Worm (Caenorhabditis elegans) whole organism, L2 larva: Measurements from ENCODE around the gene ZK1307.2.

Source experiments
- C34F6.9 ChIP-seq: fragments of 150-350 bp; optimal IDR thresholded peaks from 2 replicates; lab custom pipeline; 2014; ENCODE audit warnings: missing biosample characterization, missing genetic modification characterization
- F13H6.1 ChIP-seq: sonication (generic microtip); optimal IDR thresholded peaks from 2 replicates; lab custom pipeline; 2016; ENCODE audit warnings: missing genetic modification characterization, missing compliant biosample characterization
- R02D3.7 ChIP-seq: fragments of 150-350 bp; optimal IDR thresholded peaks from 2 replicates; lab custom pipeline; 2014; ENCODE audit warnings: missing biosample characterization, missing genetic modification characterization
- ZK546.5 ChIP-seq: sonication (generic microtip); optimal IDR thresholded peaks from 2 replicates; lab custom pipeline; 2017; ENCODE audit warnings: missing biosample characterization, missing genetic modification characterization
- alr-1 ChIP-seq: fragments of 150-350 bp; optimal IDR thresholded peaks from 2 replicates; lab custom pipeline; 2014; ENCODE audit warnings: missing biosample characterization, missing genetic modification characterization
- aly-2 ChIP-seq: fragments of 150-350 bp; optimal IDR thresholded peaks from 2 replicates; lab custom pipeline; 2014; ENCODE audit warnings: missing biosample characterization, missing genetic modification characterization
- ama-1 ChIP-seq: fragments of 150-350 bp; optimal IDR thresholded peaks from 2 replicates; lab custom pipeline; 2018; ENCODE audit warnings: inconsistent platforms
- blmp-1 ChIP-seq: sonication (generic microtip); optimal IDR thresholded peaks from 2 replicates; lab custom pipeline; 2017; ENCODE audit warnings: missing genetic modification characterization, mild to moderate bottlenecking, missing compliant biosample characterization, antibody characterized with exemption, moderate library complexity; ENCODE audit not compliant: insufficient read depth
- ceh-82 ChIP-seq: fragments of 150-350 bp; optimal IDR thresholded peaks from 2 replicates; lab custom pipeline; 2014; ENCODE audit warnings: missing biosample characterization, missing genetic modification characterization
- crh-2 ChIP-seq: sonication (generic microtip); optimal IDR thresholded peaks from 2 replicates; lab custom pipeline; 2017; ENCODE audit warnings: missing biosample characterization, missing genetic modification characterization
- egl-27 ChIP-seq: sonication (generic microtip); optimal IDR thresholded peaks from 3 replicates; lab custom pipeline; 2017; ENCODE audit warnings: missing biosample characterization, missing genetic modification reagents, missing genetic modification characterization
- elt-3 ChIP-seq: sonication (generic microtip); optimal IDR thresholded peaks from 2 replicates; lab custom pipeline; 2017; ENCODE audit warnings: missing biosample characterization, missing genetic modification characterization
- fos-1 ChIP-seq: fragments of 150-350 bp; optimal IDR thresholded peaks from 2 replicates; lab custom pipeline; 2014; ENCODE audit warnings: missing biosample characterization, missing genetic modification characterization
- lin-13 ChIP-seq: fragments of 150-350 bp; optimal IDR thresholded peaks from 2 replicates; lab custom pipeline; 2014; ENCODE audit warnings: missing biosample characterization, missing genetic modification reagents, missing genetic modification characterization
- lin-39 ChIP-seq: fragments of 150-350 bp; optimal IDR thresholded peaks from 2 replicates; lab custom pipeline; 2014; ENCODE audit warnings: missing biosample characterization, missing genetic modification reagents, missing genetic modification characterization
- lsy-2 ChIP-seq, 2 experiments: fragments of 150-350 bp in 1 of 2; sonication (generic microtip) in 1 of 2; optimal IDR thresholded peaks; 2 replicates each; lab custom pipeline; 2014 to 2017; ENCODE audit warnings: missing biosample characterization in 2 of 2, missing genetic modification characterization in 2 of 2
- mbf-1 ChIP-seq: sonication (generic microtip); optimal IDR thresholded peaks from 2 replicates; lab custom pipeline; 2017; ENCODE audit warnings: missing biosample characterization, missing genetic modification characterization
- mdl-1 ChIP-seq, 2 experiments: fragments of 150-350 bp in 1 of 2; sonication (generic microtip) in 1 of 2; optimal IDR thresholded peaks; 2 replicates each; lab custom pipeline; 2017; ENCODE audit warnings: missing biosample characterization in 2 of 2, missing genetic modification characterization in 2 of 2
- nhr-10 ChIP-seq: sonication (generic microtip); optimal IDR thresholded peaks from 2 replicates; lab custom pipeline; 2017; ENCODE audit warnings: missing biosample characterization, missing genetic modification characterization
- nhr-11 ChIP-seq: fragments of 150-350 bp; optimal IDR thresholded peaks from 2 replicates; lab custom pipeline; 2014; ENCODE audit warnings: missing biosample characterization, missing genetic modification characterization
- nhr-12 ChIP-seq: fragments of 150-350 bp; optimal IDR thresholded peaks from 2 replicates; lab custom pipeline; 2014; ENCODE audit warnings: missing biosample characterization, missing genetic modification characterization
- nhr-129 ChIP-seq: fragments of 150-350 bp; optimal IDR thresholded peaks from 2 replicates; lab custom pipeline; 2014; ENCODE audit warnings: missing biosample characterization, missing genetic modification characterization
- nhr-21 ChIP-seq: fragments of 150-350 bp; optimal IDR thresholded peaks from 2 replicates; lab custom pipeline; 2014; ENCODE audit warnings: missing biosample characterization, missing genetic modification characterization
- nhr-23 ChIP-seq: fragments of 150-350 bp; optimal IDR thresholded peaks from 2 replicates; lab custom pipeline; 2014; ENCODE audit warnings: missing biosample characterization, missing genetic modification reagents, missing genetic modification characterization
- nhr-237 ChIP-seq: fragments of 150-350 bp; optimal IDR thresholded peaks from 2 replicates; lab custom pipeline; 2014; ENCODE audit warnings: missing biosample characterization, missing genetic modification characterization
- nhr-6 ChIP-seq: fragments of 150-350 bp; optimal IDR thresholded peaks from 2 replicates; lab custom pipeline; 2014; ENCODE audit warnings: missing biosample characterization, missing genetic modification characterization
- peb-1 ChIP-seq: fragments of 150-350 bp; optimal IDR thresholded peaks from 2 replicates; lab custom pipeline; 2014; ENCODE audit warnings: missing biosample characterization, missing genetic modification characterization
- skn-1 ChIP-seq: sonication (generic microtip); optimal IDR thresholded peaks from 2 replicates; lab custom pipeline; 2017; ENCODE audit warnings: missing biosample characterization, missing genetic modification characterization
- sma-9 ChIP-seq, 2 experiments: fragments of 150-350 bp in 1 of 2; sonication (generic microtip) in 1 of 2; optimal IDR thresholded peaks; 2 replicates each; lab custom pipeline; 2014 to 2016; ENCODE audit warnings: missing genetic modification characterization in 2 of 2, mild to moderate bottlenecking in 1 of 2, missing biosample characterization in 1 of 2, missing compliant biosample characterization in 1 of 2, missing genetic modification reagents in 1 of 2, moderate library complexity in 1 of 2
- unc-39 ChIP-seq: fragments of 150-350 bp; optimal IDR thresholded peaks from 2 replicates; lab custom pipeline; 2014; ENCODE audit warnings: missing biosample characterization, missing genetic modification characterization
- unc-55 ChIP-seq: fragments of 150-350 bp; sonication (generic microtip); optimal IDR thresholded peaks from 3 replicates; lab custom pipeline; 2014; ENCODE audit warnings: missing biosample characterization, missing genetic modification reagents, missing genetic modification characterization
- unc-62 ChIP-seq: fragments of 150-350 bp; optimal IDR thresholded peaks from 2 replicates; lab custom pipeline; 2014; ENCODE audit warnings: missing biosample characterization, missing genetic modification reagents, missing genetic modification characterization
- zag-1 ChIP-seq: fragments of 150-350 bp; optimal IDR thresholded peaks from 2 replicates; lab custom pipeline; 2014; ENCODE audit warnings: missing biosample characterization, missing genetic modification characterization
- ztf-1 ChIP-seq: fragments of 200-800 bp; sonication (Bioruptor generic); conservative IDR thresholded peaks from 2 replicates; pipeline ENCODE4 v1.3.6; 2022; ENCODE audit warnings: missing genetic modification characterization, missing compliant biosample characterization
- ztf-11 ChIP-seq: sonication (generic microtip); optimal IDR thresholded peaks from 2 replicates; lab custom pipeline; 2017; ENCODE audit warnings: missing biosample characterization, missing genetic modification characterization

ZK1307.2 gene

DNA sequence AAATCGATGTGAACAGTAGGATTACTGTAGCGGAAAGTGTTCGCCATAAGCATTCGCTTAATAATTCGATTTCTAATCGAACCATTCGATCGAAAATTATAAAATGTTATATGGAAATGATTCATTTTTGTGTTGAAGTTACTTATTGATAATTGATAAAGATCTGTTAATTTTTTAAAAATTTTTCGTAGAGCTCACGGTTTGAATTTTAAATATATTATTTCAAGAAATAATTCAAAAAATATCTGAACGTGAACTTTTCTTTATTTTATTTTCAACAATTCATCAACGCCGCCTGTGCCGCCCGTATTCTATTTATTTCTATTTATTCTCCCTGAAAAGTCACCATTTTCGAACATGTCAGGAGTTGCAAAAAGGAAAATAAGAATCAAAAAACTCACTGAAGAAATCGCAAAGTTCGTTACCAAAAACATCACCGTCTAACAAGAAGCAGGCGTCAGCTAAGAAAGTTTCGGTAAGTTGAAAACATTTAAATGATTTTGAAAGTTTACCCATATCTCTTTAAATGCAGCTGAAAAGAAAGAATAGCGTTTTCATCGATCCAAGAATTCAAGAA is 42.3 kb downstream of the ZK1307.2 start, which contains the start of the genes T15H9.5 and T15H9.4:
T15H9.5 (minus strand) TSS at position 101 of the 577 bp plus-strand sequence.
T15H9.4 (plus strand) TSS at position 527 of the 577 bp plus-strand sequence.
- no peak for TF ChIP-seq nhr-237
- no peak for TF ChIP-seq ztf-11
- TF ChIP-seq blmp-1 (tag; lab: Kevin White, UChicago) = no peak
- TF ChIP-seq nhr-6 (tag; lab: Kevin White, UChicago) = no peak
- no peak for TF ChIP-seq F13H6.1
- TF ChIP-seq nhr-10 (tag; lab: Kevin White, UChicago) = no peak
- no peak for TF ChIP-seq R02D3.7 (tag; lab: Kevin White, UChicago)
- TF ChIP-seq nhr-129 (tag; lab: Kevin White, UChicago) = no peak
- no peak for TF ChIP-seq lin-13 (GFP tag; lab: Kevin White, UChicago)
- no peak for TF ChIP-seq zag-1
- TF ChIP-seq, all 48 proteins: peak for 0

DNA sequence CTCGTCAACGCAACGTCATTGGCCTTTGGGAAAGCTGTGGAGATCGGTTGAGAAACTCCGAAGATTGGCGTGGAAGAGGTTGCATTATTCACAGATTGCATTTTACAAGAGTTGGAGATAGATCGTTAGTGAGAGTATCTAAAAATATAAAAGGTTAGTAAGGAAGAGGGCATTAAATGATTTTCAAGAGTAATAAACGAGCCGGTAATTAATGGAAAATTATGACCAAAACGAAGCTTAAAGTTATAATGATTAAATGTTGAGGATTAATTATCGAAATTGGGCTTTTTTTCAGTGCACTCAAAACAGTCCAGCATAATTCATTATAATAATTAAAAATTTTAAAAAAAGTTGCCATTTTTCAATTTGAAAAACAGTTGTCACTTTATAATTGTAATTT is 44.5 kb downstream of the ZK1307.2 start, which contains the start of gene pap-2:
pap-2 (minus strand) TSS at position 101 of the 400 bp plus-strand sequence.
- TF ChIP-seq ZK546.5 (tag; lab: Kevin White, UChicago) = no peak
- TF ChIP-seq mdl-1 (tag; optimal IDR thresholded peaks at IDR 0.05; lab: Kevin White, UChicago) = no peak
- TF ChIP-seq ceh-82 = no peak
- no peak for TF ChIP-seq nhr-11 (tag; lab: Kevin White, UChicago)
- TF ChIP-seq nhr-21 = no peak
- TF ChIP-seq aly-2 (tag; lab: Kevin White, UChicago) = no peak
- TF ChIP-seq unc-39 (tag; lab: Kevin White, UChicago) = no peak
- no peak for TF ChIP-seq lin-13 (GFP tag; lab: Kevin White, UChicago)
- TF ChIP-seq nhr-12 = no peak
- TF ChIP-seq nhr-129 (tag; lab: Kevin White, UChicago) = no peak
- no peak for TF ChIP-seq egl-27 (tag; lab: Kevin White, UChicago)
- TF ChIP-seq skn-1 = no peak
- no peak for TF ChIP-seq unc-62 (GFP tag; lab: Kevin White, UChicago)
- no peak for TF ChIP-seq sma-9 (GFP tag; optimal IDR thresholded peaks at IDR 0.05; lab: Kevin White, UChicago)
- no peak for TF ChIP-seq sma-9 (tag; optimal IDR thresholded peaks at IDR 0.05; lab: Kevin White, UChicago)
- no peak for TF ChIP-seq lin-39
- no peak for TF ChIP-seq ztf-11
- TF ChIP-seq peb-1 (tag; lab: Kevin White, UChicago) = no peak
- TF ChIP-seq alr-1 (tag; lab: Kevin White, UChicago) = no peak
- no peak for TF ChIP-seq R02D3.7 (tag; lab: Kevin White, UChicago)
- no peak for TF ChIP-seq ama-1 (lab: Kevin White, UChicago)

DNA sequence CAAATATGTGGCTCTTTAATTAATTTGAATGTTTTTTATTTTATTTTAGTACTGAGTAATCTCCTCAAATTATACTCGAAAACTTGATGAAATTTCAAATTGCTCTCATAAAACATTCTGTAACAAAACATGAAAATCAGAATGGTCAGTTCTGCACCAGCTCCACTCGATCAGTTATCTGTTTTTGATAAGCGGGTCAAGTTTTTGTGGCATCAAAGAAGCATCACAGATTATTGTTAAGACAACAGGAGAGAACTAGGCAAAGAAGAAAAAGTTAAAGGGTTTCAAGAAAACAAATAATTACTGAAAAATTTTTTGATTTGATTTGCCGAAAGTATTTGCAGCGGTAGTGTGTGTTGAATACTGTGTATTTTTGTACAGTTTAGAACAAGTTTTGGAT is 46.6 kb downstream of the ZK1307.2 start:
- TF ChIP-seq blmp-1 (tag; lab: Kevin White, UChicago) (no peak), nhr-10 (tag; lab: Kevin White, UChicago) (no peak), F13H6.1 (no peak), nhr-23 (no peak), sma-9 (GFP tag; optimal IDR thresholded peaks at IDR 0.05; lab: Kevin White, UChicago) (peak; percentile 52), sma-9 (tag; optimal IDR thresholded peaks at IDR 0.05; lab: Kevin White, UChicago) (no peak)

ce11 chrII:9606485-9607036 is 47.2 kb downstream of the ZK1307.2 start:
- TF ChIP-seq R02D3.7 (tag; lab: Kevin White, UChicago) (no peak), C34F6.9 (tag; lab: Kevin White, UChicago) (peak; percentile 39), lsy-2 (tag; optimal IDR thresholded peaks at IDR 0.05; lab: Kevin White, UChicago) (no peak), crh-2 (peak; percentile 30), nhr-6 (tag; lab: Kevin White, UChicago) (no peak), fos-1 (tag; lab: Kevin White, UChicago) (no peak), ztf-1 (GFP tag; lab: Robert Waterston, UW) (no peak), unc-55 (GFP tag; lab: Kevin White, UChicago) (peak; percentile 72), F13H6.1 (no peak), mbf-1 (tag; lab: Kevin White, UChicago) (no peak), nhr-129 (tag; lab: Kevin White, UChicago) (no peak), mdl-1 (tag; optimal IDR thresholded peaks at IDR 0.05; lab: Kevin White, UChicago) (peak in 1 of 2 experiments; percentile 12), aly-2 (tag; lab: Kevin White, UChicago) (no peak), elt-3 (no peak)
